Fruit fly (Drosophila melanogaster) whole organism: ENCODE measurements around the gene CG13625.

ENCODE experiments used
- CG8478 ChIP-seq: fragments of >200 bp; optimal IDR thresholded peaks from 2 replicates; lab custom pipeline; 2018; ENCODE audit warnings: inconsistent platforms
- Dll ChIP-seq: fragments of >200 bp; optimal IDR thresholded peaks from 2 replicates; lab custom pipeline; 2017
- EcR ChIP-seq, 2 experiments: fragments of >200 bp; optimal IDR thresholded peaks; 2 replicates each; lab custom pipeline; 2017; ENCODE audit warnings: missing biosample characterization in 2 of 2, missing genetic modification characterization in 2 of 2, missing genetic modification reagents in 2 of 2
- pan ChIP-seq: fragments of >200 bp; optimal IDR thresholded peaks from 2 replicates; lab custom pipeline; 2017
- psq ChIP-seq: fragments of >200 bp; optimal IDR thresholded peaks from 2 replicates; lab custom pipeline; 2017
- usp ChIP-seq: fragments of >200 bp; optimal IDR thresholded peaks from 2 replicates; lab custom pipeline; 2017; ENCODE audit warnings: missing biosample characterization, missing genetic modification characterization, mixed read lengths

- TF ChIP-seq Dll (lab: Kevin White, UChicago) = no peak
- no peak for TF ChIP-seq usp (GFP tag; lab: Kevin White, UChicago)
- TF ChIP-seq EcR (GFP tag; optimal IDR thresholded peaks at IDR 0.05; lab: Kevin White, UChicago) = no peak
- TF ChIP-seq pan (lab: Kevin White, UChicago) = no peak
- TF ChIP-seq CG8478 (lab: Kevin White, UChicago) = no peak
- TF ChIP-seq psq (lab: Kevin White, UChicago) = no peak
Measured at dm6 chr3R:24580067-24580962, 4.6 kb downstream of the CG13625 start.
